Worm (Caenorhabditis elegans): ENCODE data around the gene R05A10.6.

- no peak for TF ChIP-seq ZK546.5 (tag; optimal IDR thresholded peaks at IDR 0.05)
- no peak for TF ChIP-seq aly-2 (tag; optimal IDR thresholded peaks at IDR 0.05)
Measured at ce11 chrIV:14165476-14165875, at the start of gene R05A10.6.
